Worm (Caenorhabditis elegans) whole organism, young adult: ENCODE data around the gene T08D10.4.

Source experiments
- B0261.1 ChIP-seq: sonication (generic microtip); optimal IDR thresholded peaks from 2 replicates; lab custom pipeline; 2016; ENCODE audit warnings: mild to moderate bottlenecking, missing genetic modification characterization, moderate library complexity, missing compliant biosample characterization
- F57A8.1 ChIP-seq: fragments of 200-800 bp; sonication (Bioruptor generic); optimal IDR thresholded peaks from 2 replicates; lab custom pipeline; 2018; ENCODE audit warnings: mild to moderate bottlenecking, missing genetic modification characterization, moderate library complexity, missing compliant biosample characterization
- K12H6.12 ChIP-seq: fragments of 200-800 bp; sonication (Bioruptor generic); optimal IDR thresholded peaks from 2 replicates; lab custom pipeline; 2018; ENCODE audit warnings: mild to moderate bottlenecking, missing genetic modification characterization, missing compliant biosample characterization
- T07F8.4 ChIP-seq: sonication (generic microtip); optimal IDR thresholded peaks from 2 replicates; lab custom pipeline; 2016; ENCODE audit warnings: mild to moderate bottlenecking, missing genetic modification characterization, moderate library complexity, missing compliant biosample characterization
- Y67H2A.10 ChIP-seq: fragments of 200-800 bp; sonication (Bioruptor generic); conservative IDR thresholded peaks from 2 replicates; pipeline ENCODE4 v1.3.6; 2022; ENCODE audit warnings: missing genetic modification reagents, missing genetic modification characterization, missing compliant biosample characterization
- ZK185.1 ChIP-seq: sonication (generic microtip); optimal IDR thresholded peaks from 2 replicates; lab custom pipeline; 2016; ENCODE audit warnings: mild to moderate bottlenecking, missing genetic modification characterization, missing compliant biosample characterization; ENCODE audit not compliant: poor library complexity, severe bottlenecking
- attf-5 ChIP-seq: fragments of 200-800 bp; sonication (Bioruptor generic); optimal IDR thresholded peaks from 2 replicates; lab custom pipeline; 2018; ENCODE audit warnings: mild to moderate bottlenecking, missing genetic modification characterization, missing compliant biosample characterization
- bed-1 ChIP-seq: fragments of 200-800 bp; sonication (Bioruptor generic); IDR thresholded peaks from 2 replicates; pipeline ENCODE4 v1.3.6; 2022; ENCODE audit warnings: missing genetic modification reagents, missing genetic modification characterization, missing compliant biosample characterization
- ccch-3 ChIP-seq: fragments of 200-800 bp; sonication (Bioruptor generic); optimal IDR thresholded peaks from 2 replicates; lab custom pipeline; 2018; ENCODE audit warnings: mild to moderate bottlenecking, missing genetic modification characterization, missing compliant biosample characterization
- cebp-1 ChIP-seq, 2 experiments: fragments of 200-800 bp in 1 of 2; sonication (Bioruptor generic) in 1 of 2; sonication (generic microtip) in 1 of 2; IDR thresholded peaks in 1 of 2; optimal IDR thresholded peaks in 1 of 2; 2 replicates each; pipeline versions ENCODE4 v1.3.6 to Lab custom; 2017 to 2022; ENCODE audit warnings: missing compliant biosample characterization in 2 of 2, missing genetic modification characterization in 2 of 2, mild to moderate bottlenecking in 1 of 2, missing genetic modification reagents in 1 of 2, moderate library complexity in 1 of 2
- ceh-100 ChIP-seq: fragments of 200-800 bp; sonication (Bioruptor generic); IDR thresholded peaks from 2 replicates; pipeline ENCODE4 v1.3.6; 2022; ENCODE audit warnings: missing genetic modification reagents, missing genetic modification characterization, missing compliant biosample characterization
- ceh-27 ChIP-seq: fragments of 200-800 bp; sonication (Bioruptor generic); optimal IDR thresholded peaks from 2 replicates; lab custom pipeline; 2018; ENCODE audit warnings: mild to moderate bottlenecking, missing genetic modification characterization, moderate library complexity, missing compliant biosample characterization
- ceh-40 ChIP-seq: fragments of 200-800 bp; sonication (Bioruptor generic); IDR thresholded peaks from 2 replicates; pipeline ENCODE4 v1.3.6; 2022; ENCODE audit warnings: missing genetic modification characterization, missing compliant biosample characterization
- ceh-58 ChIP-seq: fragments of 200-800 bp; sonication (Bioruptor generic); IDR thresholded peaks from 2 replicates; pipeline ENCODE4 v1.3.6; 2022; ENCODE audit warnings: missing genetic modification characterization, missing compliant biosample characterization
- dox-1 ChIP-seq: fragments of 200-800 bp; sonication (Bioruptor generic); IDR thresholded peaks from 2 replicates; pipeline ENCODE4 v1.3.6; 2022; ENCODE audit warnings: missing genetic modification reagents, missing genetic modification characterization, missing compliant biosample characterization
- dpl-1 ChIP-seq: fragments of 150-350 bp; optimal IDR thresholded peaks from 2 replicates; lab custom pipeline; 2014; ENCODE audit warnings: missing biosample characterization, missing genetic modification reagents, missing genetic modification characterization
- efl-1 ChIP-seq: fragments of 150-350 bp; optimal IDR thresholded peaks from 2 replicates; lab custom pipeline; 2014; ENCODE audit warnings: missing biosample characterization, missing genetic modification reagents, missing genetic modification characterization
- egl-18 ChIP-seq: fragments of 200-800 bp; sonication (Bioruptor generic); IDR thresholded peaks from 2 replicates; pipeline ENCODE4 v1.3.6; 2022; ENCODE audit warnings: missing genetic modification reagents, missing genetic modification characterization, missing compliant biosample characterization
- ets-4 ChIP-seq: fragments of 200-800 bp; sonication (Bioruptor generic); optimal IDR thresholded peaks from 2 replicates; lab custom pipeline; 2018; ENCODE audit warnings: mild to moderate bottlenecking, missing genetic modification characterization, missing compliant biosample characterization
- him-1 ChIP-seq: sonication (generic microtip); optimal IDR thresholded peaks from 2 replicates; lab custom pipeline; 2016; ENCODE audit warnings: missing genotype, missing genetic modification reagents, missing genetic modification characterization, missing compliant biosample characterization
- hlh-26 ChIP-seq: fragments of 200-800 bp; sonication (Bioruptor generic); conservative IDR thresholded peaks from 2 replicates; pipeline ENCODE4 v1.3.6; 2022; ENCODE audit warnings: missing genetic modification reagents, missing genetic modification characterization, missing compliant biosample characterization
- hmg-1.2 ChIP-seq: fragments of 200-800 bp; sonication (Bioruptor generic); IDR thresholded peaks from 2 replicates; pipeline ENCODE4 v1.3.6; 2022; ENCODE audit warnings: missing genetic modification reagents, missing genetic modification characterization, missing compliant biosample characterization
- hmg-20 ChIP-seq: fragments of 200-800 bp; sonication (Bioruptor generic); IDR thresholded peaks from 2 replicates; pipeline ENCODE4 v1.3.6; 2022; ENCODE audit warnings: missing genetic modification reagents, missing genetic modification characterization, missing compliant biosample characterization
- hsf-1 ChIP-seq: fragments of 200-800 bp; sonication (Bioruptor generic); IDR thresholded peaks from 2 replicates; pipeline ENCODE4 v1.3.6; 2022; ENCODE audit warnings: missing genetic modification reagents, missing genetic modification characterization, missing compliant biosample characterization
- let-607 ChIP-seq, 2 experiments: fragments of 200-800 bp in 1 of 2; sonication (Bioruptor generic) in 1 of 2; sonication (generic microtip) in 1 of 2; optimal IDR thresholded peaks; 2 replicates each; lab custom pipeline; 2016 to 2018; ENCODE audit warnings: mild to moderate bottlenecking in 2 of 2, missing compliant biosample characterization in 2 of 2, missing genetic modification characterization in 2 of 2, moderate library complexity in 2 of 2, missing genotype in 1 of 2
- lsl-1 ChIP-seq: fragments of 200-800 bp; sonication (Bioruptor generic); optimal IDR thresholded peaks from 2 replicates; lab custom pipeline; 2018; ENCODE audit warnings: mild to moderate bottlenecking, missing genetic modification characterization, moderate library complexity, missing compliant biosample characterization
- madf-10 ChIP-seq: sonication (generic microtip); optimal IDR thresholded peaks from 2 replicates; lab custom pipeline; 2016; ENCODE audit warnings: mild to moderate bottlenecking, missing genetic modification characterization, missing compliant biosample characterization
- madf-6 ChIP-seq: fragments of 200-800 bp; sonication (Bioruptor generic); IDR thresholded peaks from 2 replicates; pipeline ENCODE4 v1.3.6; 2022; ENCODE audit warnings: missing genetic modification reagents, missing genetic modification characterization, missing compliant biosample characterization
- mcd-1 ChIP-seq: fragments of 200-800 bp; sonication (Bioruptor generic); IDR thresholded peaks from 2 replicates; pipeline ENCODE4 v1.3.6; 2022; ENCODE audit warnings: missing genetic modification reagents, missing genetic modification characterization, missing compliant biosample characterization
- mel-28 ChIP-seq: sonication (generic microtip); optimal IDR thresholded peaks from 2 replicates; lab custom pipeline; 2016; ENCODE audit warnings: borderline replicate concordance, mild to moderate bottlenecking, missing genetic modification characterization, missing compliant biosample characterization
- mes-4 ChIP-seq: sonication (generic microtip); optimal IDR thresholded peaks from 2 replicates; lab custom pipeline; 2016; ENCODE audit warnings: missing genotype, missing genetic modification characterization, missing compliant biosample characterization
- mxl-1 ChIP-seq: sonication (generic microtip); optimal IDR thresholded peaks from 2 replicates; lab custom pipeline; 2016; ENCODE audit warnings: missing genetic modification characterization, missing compliant biosample characterization
- nfyb-1 ChIP-seq: fragments of 200-800 bp; sonication (Bioruptor generic); IDR thresholded peaks from 2 replicates; pipeline ENCODE4 v1.3.6; 2022; ENCODE audit warnings: missing genetic modification reagents, missing genetic modification characterization, missing compliant biosample characterization
- pha-4 ChIP-seq: fragments of 150-350 bp; sonication (generic microtip); optimal IDR thresholded peaks from 2 replicates; lab custom pipeline; 2014; ENCODE audit warnings: missing biosample characterization, missing genetic modification reagents, missing genetic modification characterization
- snpc-1.3 ChIP-seq: sonication (generic microtip); optimal IDR thresholded peaks from 2 replicates; lab custom pipeline; 2017; ENCODE audit warnings: missing genetic modification characterization, mild to moderate bottlenecking, missing compliant biosample characterization, antibody characterized with exemption, moderate library complexity, missing genotype, missing genetic modification reagents; ENCODE audit not compliant: insufficient read depth
- snpc-4 ChIP-seq, 5 experiments: fragments of 150-350 bp in 1 of 5; sonication (generic microtip) in 4 of 5; optimal IDR thresholded peaks; 2 replicates each; lab custom pipeline; 2014 to 2018; ENCODE audit warnings: missing genetic modification characterization in 5 of 5, missing biosample characterization in 3 of 5, antibody characterized with exemption in 2 of 5, mild to moderate bottlenecking in 2 of 5, missing compliant biosample characterization in 2 of 5, missing genotype in 2 of 5, moderate library complexity in 2 of 5, missing genetic modification reagents in 1 of 5
- tbp1 ChIP-seq: fragments of 200-800 bp; sonication (Bioruptor generic); optimal IDR thresholded peaks from 2 replicates; lab custom pipeline; 2018; ENCODE audit warnings: mild to moderate bottlenecking, missing genetic modification characterization, missing compliant biosample characterization
- tbx-9 ChIP-seq: sonication (generic microtip); optimal IDR thresholded peaks from 2 replicates; lab custom pipeline; 2016; ENCODE audit warnings: borderline replicate concordance, missing genetic modification characterization, inconsistent platforms, missing compliant biosample characterization
- tlf-1 ChIP-seq: fragments of 200-800 bp; sonication (Bioruptor generic); optimal IDR thresholded peaks from 2 replicates; lab custom pipeline; 2018; ENCODE audit warnings: mild to moderate bottlenecking, missing genetic modification characterization, missing compliant biosample characterization
- unc-130 ChIP-seq: sonication (generic microtip); optimal IDR thresholded peaks from 2 replicates; lab custom pipeline; 2016; ENCODE audit warnings: missing genetic modification reagents, missing genetic modification characterization, missing compliant biosample characterization
- unc-62 ChIP-seq: fragments of 150-350 bp; optimal IDR thresholded peaks from 2 replicates; lab custom pipeline; 2014; ENCODE audit warnings: missing biosample characterization, missing genetic modification reagents, missing genetic modification characterization
- ztf-22 ChIP-seq: fragments of 200-800 bp; sonication (Bioruptor generic); optimal IDR thresholded peaks from 2 replicates; lab custom pipeline; 2018; ENCODE audit warnings: mild to moderate bottlenecking, missing genetic modification characterization, moderate library complexity, missing compliant biosample characterization
- ztf-25 ChIP-seq: fragments of 200-800 bp; sonication (Bioruptor generic); IDR thresholded peaks from 2 replicates; pipeline ENCODE4 v1.3.6; 2022; ENCODE audit warnings: missing genetic modification reagents, missing genetic modification characterization, missing compliant biosample characterization
- ztf-6 ChIP-seq: fragments of 200-800 bp; sonication (Bioruptor generic); IDR thresholded peaks from 2 replicates; pipeline ENCODE4 v1.3.6; 2022; ENCODE audit warnings: missing genetic modification reagents, missing genetic modification characterization, missing compliant biosample characterization

T08D10.4 gene

ce11 chrX:11937343-11937935 is 15.7 kb downstream of the T08D10.4 start (continued):
- TF ChIP-seq pha-4 (peak; percentile 96), K12H6.12 (peak; percentile 94), ceh-40 (GFP tag; lab: Robert Waterston, UW) (0 out of 2 replicates have a peak, but pooled peaks have one; percentile 67), ZK185.1 (tag; lab: Kevin White, UChicago) (peak; percentile 98), nfyb-1 (GFP tag; lab: Robert Waterston, UW) (peak; percentile 98), bed-1 (peak; percentile 90; the same call in 1 of the 2 replicates), F57A8.1 (peak; percentile 59), let-607 (tag; optimal IDR thresholded peaks at IDR 0.05; lab: Kevin White, UChicago) (peak; percentile 55 to 93), unc-62 (GFP tag; lab: Kevin White, UChicago) (peak; percentile 77), snpc-1.3 (tag; lab: Kevin White, UChicago) (peak; percentile 24), ceh-100 (GFP tag; lab: Robert Waterston, UW) (peak; percentile 70; the same call in 1 of the 2 replicates), ceh-58 (GFP tag; lab: Robert Waterston, UW) (no peak), madf-6 (no peak), egl-18 (GFP tag; lab: Robert Waterston, UW) (peak; percentile 95), hlh-26 (no peak), mcd-1 (peak; percentile 87), hmg-1.2 (GFP tag; lab: Robert Waterston, UW) (peak; percentile 85), ets-4 (GFP tag; lab: Kevin White, UChicago) (peak; percentile 93), efl-1 (GFP tag; lab: Kevin White, UChicago) (no peak), ztf-25 (no peak), dox-1 (GFP tag; lab: Robert Waterston, UW) (peak; percentile 98), attf-5 (GFP tag; lab: Kevin White, UChicago) (peak; percentile 47), lsl-1 (GFP tag; lab: Kevin White, UChicago) (no peak), ztf-22 (GFP tag; lab: Kevin White, UChicago) (peak; percentile 78), ztf-6 (GFP tag; lab: Robert Waterston, UW) (peak; percentile 94)

ce11 chrX:11934933-11935332 is 18.2 kb downstream of the T08D10.4 start:
- TF ChIP-seq bed-1 = no peak
- TF ChIP-seq B0261.1 (tag; lab: Kevin White, UChicago) = peak; percentile 90
- TF ChIP-seq lsl-1 (GFP tag; lab: Kevin White, UChicago) = peak; percentile 4
- peak; percentile 25 for TF ChIP-seq T07F8.4 (tag; lab: Kevin White, UChicago)
- peak; percentile 33 for TF ChIP-seq snpc-4 (GFP tag; optimal IDR thresholded peaks at IDR 0.05; lab: Kevin White, UChicago)
- TF ChIP-seq snpc-4 (tag; optimal IDR thresholded peaks at IDR 0.05; lab: Kevin White, UChicago) = peak in 3 of 4 experiments; percentile 20 to 75 (median 61)
- TF ChIP-seq ccch-3 (GFP tag; lab: Kevin White, UChicago) = no peak
- peak; percentile 96 for TF ChIP-seq tbp1
- peak; percentile 31 for TF ChIP-seq mxl-1 (tag; lab: Kevin White, UChicago)
- peak; percentile 72; the same call in 1 of the 2 replicates for TF ChIP-seq hmg-20 (GFP tag; lab: Robert Waterston, UW)
- TF ChIP-seq mel-28 (tag; lab: Kevin White, UChicago) = peak; percentile 39
- TF ChIP-seq tlf-1 (GFP tag; lab: Kevin White, UChicago) = no peak
- TF ChIP-seq ceh-40 (GFP tag; lab: Robert Waterston, UW) = no peak
- TF ChIP-seq hsf-1 = no peak
- TF ChIP-seq dpl-1 (GFP tag; lab: Kevin White, UChicago) = no peak
- TF ChIP-seq tbx-9 (tag; lab: Kevin White, UChicago) = no peak
- peak; percentile 77 for TF ChIP-seq madf-10 (tag; lab: Kevin White, UChicago)
- peak; percentile 82 for TF ChIP-seq hmg-1.2 (GFP tag; lab: Robert Waterston, UW)
- peak; percentile 59 for TF ChIP-seq mes-4 (tag; lab: Kevin White, UChicago)
- peak; percentile 69 for TF ChIP-seq ceh-27 (GFP tag; lab: Kevin White, UChicago)
- peak; percentile 32 for TF ChIP-seq unc-130 (GFP tag; lab: Kevin White, UChicago)
- TF ChIP-seq him-1 (tag; lab: Kevin White, UChicago) = peak; percentile 91
- TF ChIP-seq cebp-1 (GFP tag; IDR thresholded peaks at IDR 0.05; lab: Robert Waterston, UW) = 0 out of 2 replicates have a peak, but pooled peaks have one; percentile 25
- TF ChIP-seq cebp-1 (tag; optimal IDR thresholded peaks at IDR 0.05; lab: Kevin White, UChicago) = peak; percentile 73
- no peak for TF ChIP-seq Y67H2A.10 (GFP tag; lab: Robert Waterston, UW)
- peak; percentile 70 for TF ChIP-seq mcd-1
